Worm (Caenorhabditis elegans): ENCODE data around the gene taf-10.

The taf-10 gene

ce11 chrV:4667062-4667461 lies 19.8 kb upstream of the taf-10 start:
- TF ChIP-seq fkh-8 (tag; optimal IDR thresholded peaks at IDR 0.05) = no peak
- TF ChIP-seq vab-15 (tag; optimal IDR thresholded peaks at IDR 0.05) = no peak
- no peak for TF ChIP-seq nhr-71 (tag; optimal IDR thresholded peaks at IDR 0.05)
- TF ChIP-seq efl-3 (GFP tag; optimal IDR thresholded peaks at IDR 0.05) = no peak
- no peak for TF ChIP-seq nhr-28 (tag; optimal IDR thresholded peaks at IDR 0.05)

ce11 chrV:4668636-4669035 lies 18.3 kb upstream of the taf-10 start, which contains the start of gene srx-77:
Gene srx-77 (minus strand): TSS chrV:4668736.
- TF ChIP-seq zip-4 (GFP tag; optimal IDR thresholded peaks at IDR 0.05) = no peak
- no peak for TF ChIP-seq tlp-1 (tag; optimal IDR thresholded peaks at IDR 0.05)
- TF ChIP-seq nhr-85 (tag) = no peak
- TF ChIP-seq nhr-19 (GFP tag; conservative IDR thresholded peaks at IDR 0.05) = no peak
- no peak for TF ChIP-seq lin-13 (GFP tag; optimal IDR thresholded peaks at IDR 0.05)

- TF ChIP-seq nhr-71 (tag; optimal IDR thresholded peaks at IDR 0.05) = no peak
- no peak for TF ChIP-seq lin-14 (GFP tag; optimal IDR thresholded peaks at IDR 0.05)
Observed at ce11 chrV:4672487-4672886, 14.4 kb upstream of the taf-10 start, which contains the start of gene K03B4.9. Gene K03B4.9 (minus strand): TSS chrV:4672587.

ce11 chrV:4674506-4674905 lies 12.4 kb upstream of the taf-10 start, which contains the start of gene K03B4.8:
Gene K03B4.8 (minus strand): TSS chrV:4674606.
- TF ChIP-seq sptf-1 (tag; optimal IDR thresholded peaks at IDR 0.05) (no peak), unc-30 (tag; optimal IDR thresholded peaks at IDR 0.05) (no peak), C04F5.9 (tag; optimal IDR thresholded peaks at IDR 0.05) (no peak)

ce11 chrV:4676092-4676491 lies 10.8 kb upstream of the taf-10 start, which contains the start of gene K03B4.6:
Gene K03B4.6 (minus strand): TSS chrV:4676192.
- no peak for TF ChIP-seq nhr-76 (tag; optimal IDR thresholded peaks at IDR 0.05)
- TF ChIP-seq irx-1 (tag; optimal IDR thresholded peaks at IDR 0.05) = no peak
- TF ChIP-seq blmp-1 (tag; optimal IDR thresholded peaks at IDR 0.05) = no peak
- TF ChIP-seq unc-86 (tag; optimal IDR thresholded peaks at IDR 0.05) = no peak
- TF ChIP-seq aly-2 (tag; optimal IDR thresholded peaks at IDR 0.05) = no peak
- no peak for TF ChIP-seq lin-14 (GFP tag; optimal IDR thresholded peaks at IDR 0.05)
- no peak for TF ChIP-seq nhr-90 (tag; optimal IDR thresholded peaks at IDR 0.05; ENCODE audit: poor library complexity)
- TF ChIP-seq ztf-11 (tag; optimal IDR thresholded peaks at IDR 0.05) = no peak
- no peak for TF ChIP-seq pqm-1 (tag; optimal IDR thresholded peaks at IDR 0.05)
- TF ChIP-seq ceh-88 (GFP tag; IDR thresholded peaks at IDR 0.05) = no peak
- no peak for TF ChIP-seq nhr-28 (tag; optimal IDR thresholded peaks at IDR 0.05)
- no peak for TF ChIP-seq hlh-17 (GFP tag; optimal IDR thresholded peaks at IDR 0.05; ENCODE audit: borderline replicate concordance)
- no peak for TF ChIP-seq mab-9 (GFP tag; IDR thresholded peaks at IDR 0.05)
- no peak for TF ChIP-seq unc-98 (GFP tag; IDR thresholded peaks at IDR 0.05)
- no peak for TF ChIP-seq nhr-19 (GFP tag; conservative IDR thresholded peaks at IDR 0.05)
- no peak for TF ChIP-seq F16B12.6 (tag; optimal IDR thresholded peaks at IDR 0.05)
- TF ChIP-seq snpc-4 (tag; optimal IDR thresholded peaks at IDR 0.05) = no peak
- TF ChIP-seq dsc-1 (tag; optimal IDR thresholded peaks at IDR 0.05) = no peak

ce11 chrV:4676812-4677211 lies 10.1 kb upstream of the taf-10 start:
- TF ChIP-seq lin-35 (GFP tag; optimal IDR thresholded peaks at IDR 0.05) = no peak
- TF ChIP-seq unc-98 (GFP tag; IDR thresholded peaks at IDR 0.05) = no peak
- TF ChIP-seq C34B4.2 (tag; optimal IDR thresholded peaks at IDR 0.05) = no peak
- no peak for TF ChIP-seq nhr-85 (tag)
- TF ChIP-seq nhr-237 (tag; optimal IDR thresholded peaks at IDR 0.05) = no peak
- TF ChIP-seq zag-1 (tag; optimal IDR thresholded peaks at IDR 0.05) = no peak
- TF ChIP-seq mef-2 (tag; optimal IDR thresholded peaks at IDR 0.05) = no peak
- TF ChIP-seq sox-4 (tag; optimal IDR thresholded peaks at IDR 0.05) = no peak

All from whole organism, L1 larva.